Worm (Caenorhabditis elegans) whole organism, L4 larva: ENCODE data around the gene Y56A3A.30.

Experiments
- F49E8.2 ChIP-seq: sonication (generic microtip); optimal IDR thresholded peaks from 2 replicates; lab custom pipeline; 2016; ENCODE audit warnings: missing compliant biosample characterization, mild to moderate bottlenecking, missing genetic modification characterization, borderline replicate concordance
- T20F7.1 ChIP-seq: fragments of 200-800 bp; sonication (Bioruptor generic); optimal IDR thresholded peaks from 2 replicates; lab custom pipeline; 2018; ENCODE audit warnings: mild to moderate bottlenecking, missing genetic modification characterization, missing compliant biosample characterization
- daf-12 ChIP-seq: fragments of 150-350 bp; optimal IDR thresholded peaks from 2 replicates; lab custom pipeline; 2014; ENCODE audit warnings: missing biosample characterization, missing genetic modification reagents, missing genetic modification characterization
- egl-27 ChIP-seq: sonication (generic microtip); optimal IDR thresholded peaks from 3 replicates; lab custom pipeline; 2017; ENCODE audit warnings: missing biosample characterization, missing genetic modification reagents, missing genetic modification characterization
- lsy-2 ChIP-seq, 2 experiments: fragments of 150-350 bp in 1 of 2; sonication (generic microtip) in 1 of 2; optimal IDR thresholded peaks; 2 replicates each; lab custom pipeline; 2014 to 2017; ENCODE audit warnings: missing biosample characterization in 2 of 2, missing genetic modification characterization in 2 of 2
- nhr-11 ChIP-seq: fragments of 150-350 bp; optimal IDR thresholded peaks from 2 replicates; lab custom pipeline; 2014; ENCODE audit warnings: missing biosample characterization, missing genetic modification characterization
- pha-4 ChIP-seq, 2 experiments: fragments of 150-350 bp in 1 of 2; fragments of 200-800 bp in 1 of 2; sonication (Bioruptor generic) in 1 of 2; IDR thresholded peaks in 1 of 2; optimal IDR thresholded peaks in 1 of 2; 2 replicates each; pipeline versions ENCODE4 v1.3.6 to Lab custom; 2014 to 2022; ENCODE audit warnings: missing genetic modification characterization in 2 of 2, missing genetic modification reagents in 2 of 2, missing biosample characterization in 1 of 2, missing compliant biosample characterization in 1 of 2
- rbr-2 ChIP-seq: sonication (generic microtip); optimal IDR thresholded peaks from 2 replicates; lab custom pipeline; 2016; ENCODE audit warnings: missing genotype, missing genetic modification characterization, missing compliant biosample characterization
- saeg-2 ChIP-seq: fragments of 200-800 bp; sonication (Bioruptor generic); IDR thresholded peaks from 2 replicates; pipeline ENCODE4 v1.3.6; 2022; ENCODE audit warnings: missing genetic modification reagents, missing genetic modification characterization, missing compliant biosample characterization
- snpc-1.2 ChIP-seq: fragments of 200-800 bp; sonication (Bioruptor generic); IDR thresholded peaks from 2 replicates; pipeline ENCODE4 v1.3.6; 2022; ENCODE audit warnings: missing genetic modification reagents, missing genetic modification characterization, missing compliant biosample characterization
- tag-97 ChIP-seq: fragments of 200-800 bp; sonication (Bioruptor generic); IDR thresholded peaks from 2 replicates; pipeline ENCODE4 v1.3.6; 2022; ENCODE audit warnings: missing genetic modification characterization, missing compliant biosample characterization
- zfp-2 ChIP-seq: sonication (generic microtip); optimal IDR thresholded peaks from 2 replicates; lab custom pipeline; 2016; ENCODE audit warnings: mild to moderate bottlenecking, missing genetic modification characterization, missing compliant biosample characterization
- ztf-11 ChIP-seq: fragments of 150-350 bp; optimal IDR thresholded peaks from 2 replicates; lab custom pipeline; 2014; ENCODE audit warnings: missing biosample characterization, missing genetic modification characterization

DNA sequence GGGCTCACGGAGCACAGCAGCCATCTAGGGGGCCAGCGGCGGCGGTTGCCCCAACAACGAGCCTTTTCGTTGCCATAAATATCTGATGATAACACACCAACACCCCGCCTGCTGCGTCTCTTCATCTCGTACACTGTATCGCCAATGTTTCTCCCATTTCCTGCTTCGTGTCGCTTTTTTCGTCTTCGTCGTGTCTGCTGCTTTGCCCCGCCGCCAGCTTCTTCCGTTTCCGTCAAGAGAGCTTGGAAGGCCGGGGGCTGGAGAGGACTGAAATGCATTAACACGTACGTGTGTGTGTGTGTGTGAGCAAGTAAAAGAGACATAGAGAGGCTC, 43.0 kb downstream of the Y56A3A.30 start:
- peak in 1 of 2 experiments; percentile 42 for TF ChIP-seq lsy-2 (tag; optimal IDR thresholded peaks at IDR 0.05; lab: Kevin White, UChicago)
- no peak for TF ChIP-seq tag-97
- TF ChIP-seq snpc-1.2 (GFP tag; lab: Robert Waterston, UW), result no peak
- TF ChIP-seq saeg-2 (GFP tag; lab: Robert Waterston, UW), result no peak
- no peak for TF ChIP-seq daf-12 (tag; lab: Kevin White, UChicago)
- no peak for TF ChIP-seq ztf-11 (tag; lab: Kevin White, UChicago)
- peak; percentile 47 for TF ChIP-seq rbr-2 (tag; lab: Kevin White, UChicago)
- no peak for TF ChIP-seq T20F7.1 (GFP tag; lab: Kevin White, UChicago)
- TF ChIP-seq F49E8.2 (tag; lab: Kevin White, UChicago), result no peak
- no peak for TF ChIP-seq egl-27 (tag; lab: Kevin White, UChicago)
- no peak for TF ChIP-seq pha-4 (GFP tag; IDR thresholded peaks at IDR 0.05; lab: Robert Waterston, UW)
- TF ChIP-seq pha-4 (tag; optimal IDR thresholded peaks at IDR 0.05; lab: Kevin White, UChicago), result no peak
- no peak for TF ChIP-seq nhr-11
- peak; percentile 17 for TF ChIP-seq zfp-2 (tag; lab: Kevin White, UChicago)
